Worm (Caenorhabditis elegans): ENCODE data around the gene bus-17.
A peak's percentile ranks its signal among the peaks of the same experiment; 100 is the strongest.

Gene bus-17

ce11 chrX:15786726-15787125 is 20.6 kb upstream of the bus-17 start, which contains the start of gene Y7A5A.5:
Gene Y7A5A.5 (minus strand): TSS chrX:15786826.
- TF ChIP-seq ztf-11 (tag; optimal IDR thresholded peaks at IDR 0.05) (no peak), fos-1 (tag; optimal IDR thresholded peaks at IDR 0.05) (no peak), unc-62 (GFP tag; optimal IDR thresholded peaks at IDR 0.05 in 1 of 2) (peak in 1 of 2 experiments; percentile 19), unc-62 (tag; optimal IDR thresholded peaks at IDR 0.05) (no peak), sdz-12 (GFP tag; optimal IDR thresholded peaks at IDR 0.05) (no peak), Y75B8A.6 (GFP tag; IDR thresholded peaks at IDR 0.05) (no peak), set-16 (GFP tag; IDR thresholded peaks at IDR 0.05) (no peak)

ce11 chrX:15784570-15784969 is 18.4 kb upstream of the bus-17 start, which contains the start of gene Y7A5A.3:
Gene Y7A5A.3 (minus strand): TSS chrX:15784670.
- TF ChIP-seq ceh-32 (tag; optimal IDR thresholded peaks at IDR 0.05; ENCODE audit: poor library complexity) (no peak), madf-5 (GFP tag; IDR thresholded peaks at IDR 0.05) (no peak), T20F7.1 (GFP tag; optimal IDR thresholded peaks at IDR 0.05) (no peak), zip-11 (GFP tag; IDR thresholded peaks at IDR 0.05) (no peak), nhr-11 (tag; optimal IDR thresholded peaks at IDR 0.05) (no peak), cey-2 (tag; optimal IDR thresholded peaks at IDR 0.05; ENCODE audit: borderline replicate concordance, insufficient read depth) (no peak)

- TF ChIP-seq duxl-1 (tag; optimal IDR thresholded peaks at IDR 0.05; ENCODE audit: poor library complexity) (no peak), ctbp-1 (GFP tag; IDR thresholded peaks at IDR 0.05) (no peak), attf-4 (tag; optimal IDR thresholded peaks at IDR 0.05) (no peak), hif-1 (tag; optimal IDR thresholded peaks at IDR 0.05) (no peak), lin-1 (GFP tag; IDR thresholded peaks at IDR 0.05) (no peak), hlh-30 (tag; optimal IDR thresholded peaks at IDR 0.05; ENCODE audit: insufficient read depth) (no peak)
Observed at ce11 chrX:15782027-15782426, 15.9 kb upstream of the bus-17 start, which contains the start of gene Y7A5A.24. Gene Y7A5A.24 (minus strand): TSS chrX:15782127.

- TF ChIP-seq lsy-2 (tag; optimal IDR thresholded peaks at IDR 0.05) (peak; percentile 34 to 89), daf-19 (GFP tag; conservative IDR thresholded peaks at IDR 0.05) (no peak), zip-2 (tag; optimal IDR thresholded peaks at IDR 0.05) (no peak), Y75B8A.6 (GFP tag; IDR thresholded peaks at IDR 0.05) (no peak), ceh-32 (tag; optimal IDR thresholded peaks at IDR 0.05; ENCODE audit: poor library complexity) (no peak), madf-9 (GFP tag; conservative IDR thresholded peaks at IDR 0.05) (no peak), Y105C5A.15 (GFP tag; IDR thresholded peaks at IDR 0.05) (no peak), nhr-42 (GFP tag; IDR thresholded peaks at IDR 0.05) (no peak), nhr-237 (tag; optimal IDR thresholded peaks at IDR 0.05) (no peak), R02D3.7 (tag; optimal IDR thresholded peaks at IDR 0.05) (no peak), ces-1 (GFP tag; optimal IDR thresholded peaks at IDR 0.05) (no peak), mes-2 (tag; optimal IDR thresholded peaks at IDR 0.05; ENCODE audit: poor library complexity, severe bottlenecking) (peak; percentile 42), lin-29 (GFP tag; IDR thresholded peaks at IDR 0.05) (no peak), zip-11 (GFP tag; IDR thresholded peaks at IDR 0.05) (no peak), ZK337.2 (GFP tag; IDR thresholded peaks at IDR 0.05) (no peak), unc-130 (GFP tag; optimal IDR thresholded peaks at IDR 0.05) (no peak), F44E2.7 (GFP tag; IDR thresholded peaks at IDR 0.05) (no peak), lim-7 (GFP tag; IDR thresholded peaks at IDR 0.05) (no peak), lir-3 (tag; optimal IDR thresholded peaks at IDR 0.05) (no peak), mep-1 (tag; optimal IDR thresholded peaks at IDR 0.05) (peak; percentile 76), nhr-41 (GFP tag; IDR thresholded peaks at IDR 0.05) (no peak), arid-1 (GFP tag; conservative IDR thresholded peaks at IDR 0.05) (no peak), madf-5 (GFP tag; IDR thresholded peaks at IDR 0.05) (no peak), nhr-11 (tag; optimal IDR thresholded peaks at IDR 0.05) (peak; percentile 34), nhr-6 (tag; optimal IDR thresholded peaks at IDR 0.05) (no peak), snpc-1.2 (GFP tag; IDR thresholded peaks at IDR 0.05) (no peak), ceh-82 (tag; optimal IDR thresholded peaks at IDR 0.05) (no peak), nhr-102 (tag; optimal IDR thresholded peaks at IDR 0.05) (peak; percentile 37), nhr-10 (tag; optimal IDR thresholded peaks at IDR 0.05) (peak; percentile 43), D1046.2 (GFP tag; IDR thresholded peaks at IDR 0.05) (no peak), set-16 (GFP tag; IDR thresholded peaks at IDR 0.05) (no peak), aly-2 (tag; optimal IDR thresholded peaks at IDR 0.05) (no peak), hlh-30 (tag; optimal IDR thresholded peaks at IDR 0.05; ENCODE audit: insufficient read depth) (peak; percentile 90)
Observed at ce11 chrX:15779503-15779902, 13.3 kb upstream of the bus-17 start.

Measured in whole organism, L4 larva.